Worm (Caenorhabditis elegans): Measurements from ENCODE around the gene Y56A3A.31.

- TF ChIP-seq C08G9.2 (tag; optimal IDR thresholded peaks at IDR 0.05): no peak
- TF ChIP-seq ceh-19 (GFP tag; optimal IDR thresholded peaks at IDR 0.05): no peak
- TF ChIP-seq unc-55 (GFP tag; optimal IDR thresholded peaks at IDR 0.05): no peak
These were observed 6.5 kb downstream of the Y56A3A.31 start for ce11 chrIII:11980743-11981142.

Data from whole organism, late embryonic.